1 fruit fly cellular context compared by ENCODE assay signal in the genomic region with DNA sequence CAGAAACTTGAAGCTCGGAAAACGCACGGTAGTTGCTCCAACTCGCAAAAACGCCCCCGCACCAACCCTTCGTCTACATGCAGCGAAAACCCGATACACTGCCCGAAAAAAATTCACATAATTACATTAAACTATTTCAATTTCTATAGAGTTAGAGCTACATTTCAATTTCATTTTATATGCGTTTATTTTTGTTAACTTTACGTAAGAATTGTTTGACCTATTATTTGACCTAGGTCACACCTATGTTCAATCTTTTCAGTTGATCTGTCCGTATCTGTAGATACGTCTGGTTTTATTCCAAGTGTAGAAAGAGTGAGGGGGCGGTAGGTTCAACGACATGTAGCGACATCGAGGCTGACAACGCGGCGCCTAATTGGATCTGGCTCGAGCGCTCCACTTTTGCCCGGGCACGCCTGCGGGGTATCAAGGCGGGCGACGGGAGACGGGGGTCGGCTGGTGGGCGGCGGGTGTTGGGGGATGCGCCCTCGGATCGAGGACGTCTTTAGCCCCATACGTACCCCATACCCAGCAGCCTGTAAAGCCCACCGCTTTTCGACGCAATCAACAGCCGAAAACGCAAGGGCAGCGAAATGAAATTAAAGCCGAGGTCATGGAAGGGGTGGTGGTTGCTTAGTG.
TF ChIP-seq lines count a peak whose summit lies in the region.

No protein-coding gene starts in this region.

TF ChIP-seq in whole organism, embryonic, 481 proteins besides CTCF, POLR2A, EP300 and RAD21 (continued from another document):
- TF ChIP-seq PHDP (tag; optimal IDR thresholded peaks at IDR 0.05; lab: Kevin White, UChicago) (peak; percentile 23), CG1647 (GFP tag; optimal IDR thresholded peaks at IDR 0.05; lab: Kevin White, UChicago) (no peak), CG11723 (GFP tag; optimal IDR thresholded peaks at IDR 0.05; lab: Kevin White, UChicago) (no peak), Drgx (GFP tag; IDR thresholded peaks at IDR 0.05; lab: Robert Waterston, UW) (peak; percentile 53), HLH54F (GFP tag; optimal IDR thresholded peaks at IDR 0.05; lab: Kevin White, UChicago) (no peak), CG14014 (GFP tag; IDR thresholded peaks at IDR 0.05; lab: Robert Waterston, UW) (no peak)
